Worm (Caenorhabditis elegans): ENCODE measurements around the gene F25A2.1.

ce11 chrV:1165090-1165761 lies 14.2 kb upstream of the F25A2.1 start, which contains the start of gene ptr-16:
- TF ChIP-seq him-1 (tag; optimal IDR thresholded peaks at IDR 0.05) = no peak
- no peak for TF ChIP-seq dao-5 (tag; optimal IDR thresholded peaks at IDR 0.05)

Measured in whole organism, L4/young adult.